Fruit fly (Drosophila melanogaster) whole organism, prepupa: ENCODE results near the gene betaCOP.

Source experiments
- Blimp-1 ChIP-seq: fragments of 200-800 bp; sonication (Bioruptor generic); optimal IDR thresholded peaks from 3 replicates; lab custom pipeline; 2017; ENCODE audit warnings: missing biosample characterization, missing genetic modification characterization, mild to moderate bottlenecking, moderate library complexity, missing genetic modification reagents
- CG10631 ChIP-seq: fragments of 200-800 bp; sonication (Bioruptor generic); optimal IDR thresholded peaks from 2 replicates; lab custom pipeline; 2016; ENCODE audit warnings: missing biosample characterization, missing genetic modification characterization
- CG10669 ChIP-seq: fragments of 200-800 bp; sonication (Bioruptor generic); optimal IDR thresholded peaks from 3 replicates; lab custom pipeline; 2018; ENCODE audit warnings: missing biosample characterization, mild to moderate bottlenecking, missing genetic modification characterization, moderate library complexity
- CG11294 ChIP-seq: fragments of 200-800 bp; sonication (Bioruptor generic); IDR thresholded peaks from 2 replicates; pipeline ENCODE4 v1.3.6; 2022; ENCODE audit warnings: missing biosample characterization, missing genetic modification characterization
- CG11762 ChIP-seq: fragments of 200-800 bp; sonication (Bioruptor generic); optimal IDR thresholded peaks from 3 replicates; lab custom pipeline; 2016; ENCODE audit warnings: missing biosample characterization, missing genetic modification characterization; ENCODE audit not compliant: insufficient read depth
- CG11902 ChIP-seq: fragments of 200-800 bp; sonication (Bioruptor generic); optimal IDR thresholded peaks from 3 replicates; lab custom pipeline; 2016; ENCODE audit warnings: missing biosample characterization, missing genetic modification characterization
- CG15336 ChIP-seq: fragments of 200-800 bp; sonication (Bioruptor generic); IDR thresholded peaks from 2 replicates; pipeline ENCODE4 v1.3.6; 2022; ENCODE audit warnings: missing biosample characterization, missing genetic modification characterization
- CG1621 ChIP-seq: fragments of 200-800 bp; sonication (Bioruptor generic); optimal IDR thresholded peaks from 3 replicates; lab custom pipeline; 2018; ENCODE audit warnings: missing biosample characterization, mild to moderate bottlenecking, missing genetic modification characterization
- CG16779 ChIP-seq: fragments of 200-800 bp; sonication (Bioruptor generic); optimal IDR thresholded peaks from 3 replicates; lab custom pipeline; 2017; ENCODE audit warnings: missing biosample characterization, mild to moderate bottlenecking, missing genetic modification characterization
- CG3032 ChIP-seq: fragments of 200-800 bp; optimal IDR thresholded peaks from 2 replicates; lab custom pipeline; 2019; ENCODE audit warnings: missing biosample characterization, mild to moderate bottlenecking, missing genetic modification characterization, moderate library complexity
- CG31627 ChIP-seq: fragments of 200-800 bp; sonication (Bioruptor generic); optimal IDR thresholded peaks from 3 replicates; lab custom pipeline; 2016; ENCODE audit warnings: missing biosample characterization, missing genetic modification characterization
- CG4318 ChIP-seq: fragments of 200-800 bp; sonication (Bioruptor generic); optimal IDR thresholded peaks from 3 replicates; lab custom pipeline; 2017; ENCODE audit warnings: missing biosample characterization, mild to moderate bottlenecking, missing genetic modification characterization
- CG6808 ChIP-seq: fragments of 200-800 bp; sonication (Bioruptor generic); optimal IDR thresholded peaks from 3 replicates; lab custom pipeline; 2017; ENCODE audit warnings: missing biosample characterization, missing genetic modification characterization, mild to moderate bottlenecking, moderate library complexity, missing genetic modification reagents
- CG6854 ChIP-seq: fragments of 200-800 bp; sonication (Bioruptor generic); optimal IDR thresholded peaks from 2 replicates; lab custom pipeline; 2017; ENCODE audit warnings: missing biosample characterization, mild to moderate bottlenecking, missing genetic modification characterization
- CG8119 ChIP-seq: fragments of 200-800 bp; sonication (Bioruptor generic); IDR thresholded peaks from 3 replicates; pipeline ENCODE4 v1.3.6; 2022; ENCODE audit warnings: missing biosample characterization, missing genetic modification characterization
- CG8319 ChIP-seq: fragments of 200-800 bp; sonication (Bioruptor generic); optimal IDR thresholded peaks from 3 replicates; lab custom pipeline; 2016; ENCODE audit warnings: missing biosample characterization, missing genetic modification characterization
- CG8632 ChIP-seq: fragments of 200-800 bp; sonication (Bioruptor generic); optimal IDR thresholded peaks from 3 replicates; lab custom pipeline; 2016; ENCODE audit warnings: missing biosample characterization, missing genetic modification characterization
- CG9139 ChIP-seq: fragments of 200-800 bp; sonication (Bioruptor generic); optimal IDR thresholded peaks from 3 replicates; lab custom pipeline; 2017; ENCODE audit warnings: missing biosample characterization, mild to moderate bottlenecking, missing genetic modification characterization
- Eip75B ChIP-seq: fragments of 200-800 bp; sonication (Bioruptor generic); optimal IDR thresholded peaks from 3 replicates; lab custom pipeline; 2016; ENCODE audit warnings: missing biosample characterization, missing genetic modification characterization
- Eip93F ChIP-seq: fragments of 200-800 bp; sonication (Bioruptor generic); optimal IDR thresholded peaks from 2 replicates; lab custom pipeline; 2016; ENCODE audit warnings: missing biosample characterization, mild to moderate bottlenecking, missing genetic modification characterization
- Ets21C ChIP-seq: fragments of 200-800 bp; sonication (Bioruptor generic); optimal IDR thresholded peaks from 3 replicates; lab custom pipeline; 2016; ENCODE audit warnings: missing biosample characterization, missing genetic modification characterization
- Gug ChIP-seq: fragments of 200-800 bp; sonication (Bioruptor generic); IDR thresholded peaks from 2 replicates; pipeline ENCODE4 v1.3.6; 2022; ENCODE audit warnings: missing biosample characterization, missing genetic modification characterization
- Hr39 ChIP-seq: fragments of 200-800 bp; sonication (Bioruptor generic); optimal IDR thresholded peaks from 2 replicates; lab custom pipeline; 2016; ENCODE audit warnings: missing biosample characterization, missing genetic modification characterization
- Hr4 ChIP-seq: fragments of 200-800 bp; sonication (Bioruptor generic); optimal IDR thresholded peaks from 3 replicates; lab custom pipeline; 2016; ENCODE audit warnings: missing biosample characterization, missing genetic modification characterization
- Lpt ChIP-seq: fragments of 200-800 bp; sonication (Bioruptor generic); optimal IDR thresholded peaks from 3 replicates; lab custom pipeline; 2016; ENCODE audit warnings: missing biosample characterization, missing genetic modification characterization
- Met ChIP-seq: fragments of 200-800 bp; sonication (Bioruptor generic); optimal IDR thresholded peaks from 3 replicates; lab custom pipeline; 2016; ENCODE audit warnings: missing biosample characterization, missing genetic modification characterization
- OdsH ChIP-seq: fragments of 200-800 bp; sonication (Bioruptor generic); optimal IDR thresholded peaks from 3 replicates; lab custom pipeline; 2016; ENCODE audit warnings: missing biosample characterization, missing genetic modification characterization
- Smox ChIP-seq: fragments of 200-800 bp; sonication (Bioruptor generic); optimal IDR thresholded peaks from 3 replicates; lab custom pipeline; 2016; ENCODE audit warnings: missing biosample characterization, missing genetic modification characterization
- Sox102F ChIP-seq: fragments of 200-800 bp; sonication (Bioruptor generic); optimal IDR thresholded peaks from 2 replicates; lab custom pipeline; 2016; ENCODE audit warnings: missing biosample characterization, mild to moderate bottlenecking, missing genetic modification characterization
- Sox15 ChIP-seq: fragments of 200-800 bp; sonication (Bioruptor generic); optimal IDR thresholded peaks from 3 replicates; lab custom pipeline; 2016; ENCODE audit warnings: missing biosample characterization, missing genetic modification characterization
- acj6 ChIP-seq: fragments of 200-800 bp; sonication (Bioruptor generic); optimal IDR thresholded peaks from 3 replicates; lab custom pipeline; 2016; ENCODE audit warnings: missing biosample characterization, missing genetic modification characterization
- cyc ChIP-seq: fragments of 200-800 bp; sonication (Bioruptor generic); optimal IDR thresholded peaks from 3 replicates; lab custom pipeline; 2016; ENCODE audit warnings: missing biosample characterization, missing genetic modification characterization
- dac ChIP-seq: fragments of 200-800 bp; sonication (Bioruptor generic); optimal IDR thresholded peaks from 2 replicates; lab custom pipeline; 2017; ENCODE audit warnings: missing biosample characterization, mild to moderate bottlenecking, missing genetic modification characterization
- eg ChIP-seq: fragments of 200-800 bp; sonication (Bioruptor generic); IDR thresholded peaks from 3 replicates; pipeline ENCODE4 v1.3.6; 2022; ENCODE audit warnings: missing biosample characterization, missing genetic modification characterization
- esn ChIP-seq: fragments of 200-800 bp; sonication (Bioruptor generic); optimal IDR thresholded peaks from 2 replicates; lab custom pipeline; 2016; ENCODE audit warnings: missing biosample characterization, mild to moderate bottlenecking, missing genetic modification characterization, moderate library complexity
- fd59A ChIP-seq: fragments of 200-800 bp; sonication (Bioruptor generic); optimal IDR thresholded peaks from 2 replicates; lab custom pipeline; 2017; ENCODE audit warnings: missing biosample characterization, mild to moderate bottlenecking, missing genetic modification characterization, missing genetic modification reagents
- lz ChIP-seq: fragments of 200-800 bp; sonication (Bioruptor generic); optimal IDR thresholded peaks from 3 replicates; lab custom pipeline; 2016; ENCODE audit warnings: missing biosample characterization, missing genetic modification characterization
- net ChIP-seq: fragments of 200-800 bp; sonication (Bioruptor generic); optimal IDR thresholded peaks from 3 replicates; lab custom pipeline; 2016; ENCODE audit warnings: missing biosample characterization, missing genetic modification characterization
- pdm3 ChIP-seq: fragments of 200-800 bp; sonication (Bioruptor generic); optimal IDR thresholded peaks from 3 replicates; lab custom pipeline; 2016; ENCODE audit warnings: missing biosample characterization, missing genetic modification characterization
- salr ChIP-seq, 2 experiments: fragments of 200-800 bp; sonication (Bioruptor generic); optimal IDR thresholded peaks; 3 replicates each; lab custom pipeline; 2016 to 2018; ENCODE audit warnings: missing biosample characterization in 2 of 2, missing genetic modification characterization in 2 of 2, mild to moderate bottlenecking in 1 of 2
- spab ChIP-seq: fragments of 200-800 bp; sonication (Bioruptor generic); optimal IDR thresholded peaks from 2 replicates; lab custom pipeline; 2017; ENCODE audit warnings: missing biosample characterization, mild to moderate bottlenecking, missing genetic modification characterization, missing genetic modification reagents
- svp ChIP-seq: fragments of 200-800 bp; sonication (Bioruptor generic); peaks from one replicate; lab custom pipeline; 2016; ENCODE audit warnings: missing biosample characterization, missing genetic modification characterization
- topi ChIP-seq: fragments of 200-800 bp; sonication (Bioruptor generic); optimal IDR thresholded peaks from 3 replicates; lab custom pipeline; 2016; ENCODE audit warnings: missing biosample characterization, missing genetic modification characterization
- vri ChIP-seq: fragments of 200-800 bp; sonication (Bioruptor generic); optimal IDR thresholded peaks from 3 replicates; lab custom pipeline; 2016; ENCODE audit warnings: missing biosample characterization, mild to moderate bottlenecking, missing genetic modification characterization

betaCOP gene

DNA sequence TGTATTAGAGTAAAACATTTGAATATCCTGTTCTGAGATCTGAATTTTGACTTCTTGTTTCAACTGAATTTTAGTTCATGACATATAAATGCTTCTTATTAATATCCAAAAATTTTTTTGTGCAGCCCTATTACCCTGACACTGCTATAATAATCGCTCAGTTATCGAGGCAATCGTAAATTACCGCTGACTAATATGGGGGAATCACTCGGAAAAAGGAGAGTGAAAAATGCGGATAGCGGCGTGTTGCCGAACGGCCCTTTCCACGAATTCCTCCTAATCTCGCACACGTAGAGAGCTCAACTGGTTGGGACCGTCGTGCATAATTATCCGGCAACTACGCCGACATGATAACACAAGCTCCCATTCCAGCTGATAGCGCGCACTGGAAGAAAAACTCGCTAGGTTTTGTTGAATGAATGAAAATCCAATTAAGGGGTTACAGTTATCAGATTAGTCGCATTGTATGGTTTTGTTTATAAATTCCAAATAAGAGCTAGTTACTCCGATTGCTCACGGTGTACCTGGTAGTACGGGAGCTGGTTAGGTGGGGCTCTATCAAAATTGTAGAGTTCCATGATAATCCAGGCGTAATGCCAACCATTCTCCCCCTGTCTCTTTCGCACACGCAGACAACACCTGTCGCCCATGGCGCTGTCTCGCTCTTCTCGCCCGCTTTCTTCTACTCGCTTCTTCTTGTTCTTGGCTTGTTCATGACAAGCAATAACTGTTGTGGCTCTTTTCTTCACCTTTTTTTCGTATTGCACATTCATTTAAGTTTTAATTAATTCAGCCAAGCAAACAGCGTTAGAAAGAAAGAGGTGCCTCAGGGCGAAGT lies 17.0 kb downstream of the betaCOP start (continued):
- TF ChIP-seq vri = peak; percentile 68
- TF ChIP-seq CG16779 (tag; lab: Kevin White, UChicago) = no peak
- TF ChIP-seq Smox (GFP tag; lab: Kevin White, UChicago) = peak; percentile 35
- TF ChIP-seq CG4318 (GFP tag; lab: Kevin White, UChicago) = peak; percentile 51
- TF ChIP-seq CG11762 (GFP tag; lab: Kevin White, UChicago) = no peak
- peak; percentile 30 for TF ChIP-seq CG10631 (GFP tag; lab: Kevin White, UChicago)
- TF ChIP-seq net = peak; percentile 48
- TF ChIP-seq lz = peak; percentile 30
- TF ChIP-seq spab (GFP tag; lab: Kevin White, UChicago) = no peak
- TF ChIP-seq, all 60 proteins: peak for 41

- TF ChIP-seq Hr39 (GFP tag; lab: Kevin White, UChicago) (peak; percentile 71), OdsH (GFP tag; lab: Kevin White, UChicago) (peak; percentile 53), Met (GFP tag; lab: Kevin White, UChicago) (peak; percentile 80), CG10669 (GFP tag; lab: Kevin White, UChicago) (peak; percentile 66), svp (GFP tag; lab: Kevin White, UChicago) (peak; percentile 93), CG10631 (GFP tag; lab: Kevin White, UChicago) (peak; percentile 11), acj6 (GFP tag; lab: Kevin White, UChicago) (peak; percentile 47), CG1621 (peak; percentile 15), Smox (GFP tag; lab: Kevin White, UChicago) (peak; percentile 44), net (peak; percentile 37), CG6854 (GFP tag; lab: Kevin White, UChicago) (peak; percentile 19), CG11902 (GFP tag; lab: Kevin White, UChicago) (peak; percentile 33), esn (peak; percentile 67), lz (peak; percentile 76), spab (GFP tag; lab: Kevin White, UChicago) (peak; percentile 16), CG8319 (GFP tag; lab: Kevin White, UChicago) (no peak), Eip75B (GFP tag; lab: Kevin White, UChicago) (peak; percentile 50), CG8632 (peak; percentile 51), CG8119 (peak; percentile 83), CG11294 (GFP tag; lab: Robert Waterston, UW) (peak; percentile 72; the same call in 1 of the 2 replicates), Gug (GFP tag; lab: Robert Waterston, UW) (peak; percentile 65), Blimp-1 (GFP tag; lab: Kevin White, UChicago) (peak; percentile 46), CG6808 (GFP tag; lab: Kevin White, UChicago) (peak; percentile 42), CG15336 (GFP tag; lab: Robert Waterston, UW) (peak; percentile 90), topi (peak; percentile 78), Lpt (GFP tag; lab: Kevin White, UChicago) (peak; percentile 12), eg (GFP tag; lab: Robert Waterston, UW) (peak; percentile 77), vri (peak; percentile 37), Sox15 (GFP tag; lab: Kevin White, UChicago) (no peak), Eip93F (GFP tag; lab: Kevin White, UChicago) (no peak), Ets21C (GFP tag; lab: Kevin White, UChicago) (peak; percentile 64), salr (GFP tag; optimal IDR thresholded peaks at IDR 0.05; lab: Kevin White, UChicago) (peak in 1 of 2 experiments; percentile 51), CG4318 (GFP tag; lab: Kevin White, UChicago) (peak; percentile 51), CG3032 (tag; lab: Kevin White, UChicago) (peak; percentile 66), cyc (peak; percentile 67), Hr4 (GFP tag; lab: Kevin White, UChicago) (peak; percentile 78), fd59A (GFP tag; lab: Kevin White, UChicago) (peak; percentile 31), CG16779 (tag; lab: Kevin White, UChicago) (peak; percentile 27), pdm3 (GFP tag; lab: Kevin White, UChicago) (peak; percentile 72), CG31627 (GFP tag; lab: Kevin White, UChicago) (peak; percentile 75), CG9139 (GFP tag; lab: Kevin White, UChicago) (no peak), CG11762 (GFP tag; lab: Kevin White, UChicago) (peak; percentile 34), Sox102F (GFP tag; lab: Kevin White, UChicago) (peak; percentile 79), dac (GFP tag; lab: Kevin White, UChicago) (peak; percentile 34)
Measured at dm6 chrX:18366851-18367649, 18.0 kb downstream of the betaCOP start.
